Worm (Caenorhabditis elegans): ENCODE measurements around the gene C16C8.12.

The C16C8.12 gene

DNA sequence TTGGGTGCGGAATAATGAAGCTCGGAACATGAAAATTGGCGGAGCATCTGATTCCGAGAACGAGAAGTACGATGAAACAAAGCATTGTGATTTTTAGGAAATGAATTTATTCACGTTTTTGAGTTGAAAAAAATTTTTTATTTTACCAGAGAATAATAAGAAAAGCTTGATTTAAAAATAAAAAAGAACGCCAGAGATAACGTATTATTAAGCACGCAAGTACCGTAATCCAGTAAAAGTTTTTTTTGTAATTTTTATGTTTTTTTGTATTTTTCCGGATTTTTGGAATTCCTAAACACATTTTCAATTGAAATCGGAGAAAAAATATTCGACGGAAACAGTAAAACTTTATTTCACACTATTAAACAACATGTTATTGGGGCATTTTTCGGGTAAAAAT lies 9.4 kb upstream of the C16C8.12 start, which contains the start of gene C16C8.22:
TSS of gene C16C8.22 (minus strand) at position 101 of the 400 bp plus-strand sequence.
- no peak for TF ChIP-seq fkh-3 (tag; optimal IDR thresholded peaks at IDR 0.05)
- no peak for TF ChIP-seq B0019.2 (GFP tag; conservative IDR thresholded peaks at IDR 0.05)
- TF ChIP-seq F49E8.2 (tag; optimal IDR thresholded peaks at IDR 0.05; ENCODE audit: insufficient read depth), result no peak
- no peak for TF ChIP-seq aptf-2 (GFP tag; conservative IDR thresholded peaks at IDR 0.05)
- no peak for TF ChIP-seq die-1 (tag; optimal IDR thresholded peaks at IDR 0.05)
- no peak for TF ChIP-seq lin-40 (tag; optimal IDR thresholded peaks at IDR 0.05)
- no peak for TF ChIP-seq Y95B8A.8 (GFP tag; IDR thresholded peaks at IDR 0.05)
- no peak for TF ChIP-seq cebp-1 (GFP tag; IDR thresholded peaks at IDR 0.05)
- no peak for TF ChIP-seq cebp-1 (tag; optimal IDR thresholded peaks at IDR 0.05)
- no peak for TF ChIP-seq B0261.1 (tag; optimal IDR thresholded peaks at IDR 0.05)
- no peak for TF ChIP-seq let-526 (GFP tag; IDR thresholded peaks at IDR 0.05)
- no peak for TF ChIP-seq lag-1 (GFP tag; IDR thresholded peaks at IDR 0.05)
- TF ChIP-seq attf-3 (GFP tag; conservative IDR thresholded peaks at IDR 0.05), result no peak
- TF ChIP-seq athp-1 (tag; optimal IDR thresholded peaks at IDR 0.05), result no peak
- TF ChIP-seq attf-5 (GFP tag; optimal IDR thresholded peaks at IDR 0.05), result no peak

DNA sequence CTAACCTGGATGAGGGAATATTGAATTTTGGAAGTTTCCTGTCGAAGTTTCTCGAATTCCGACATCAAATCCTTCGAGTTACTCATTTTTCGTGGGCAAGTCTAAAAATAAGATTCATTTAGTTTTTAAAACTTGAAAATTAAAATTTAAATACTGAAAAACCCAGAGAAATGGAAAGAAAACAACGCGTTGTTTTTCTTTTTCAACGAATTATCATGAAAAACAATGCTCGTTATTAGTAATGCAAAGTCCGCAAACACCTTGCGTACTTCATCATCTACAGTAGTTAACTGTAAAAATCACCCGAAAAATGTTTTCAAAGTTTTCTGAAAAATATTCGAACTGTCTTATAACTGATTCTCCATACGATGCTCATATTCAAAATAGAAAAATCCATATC lies 8.2 kb upstream of the C16C8.12 start, which contains the start of gene C16C8.4:
TSS of gene C16C8.4 (minus strand) at position 101 of the 400 bp plus-strand sequence.
- TF ChIP-seq aptf-3 (GFP tag; IDR thresholded peaks at IDR 0.05) (no peak), lsl-1 (GFP tag; optimal IDR thresholded peaks at IDR 0.05) (peak; percentile 58), egl-44 (GFP tag; IDR thresholded peaks at IDR 0.05) (no peak)

DNA sequence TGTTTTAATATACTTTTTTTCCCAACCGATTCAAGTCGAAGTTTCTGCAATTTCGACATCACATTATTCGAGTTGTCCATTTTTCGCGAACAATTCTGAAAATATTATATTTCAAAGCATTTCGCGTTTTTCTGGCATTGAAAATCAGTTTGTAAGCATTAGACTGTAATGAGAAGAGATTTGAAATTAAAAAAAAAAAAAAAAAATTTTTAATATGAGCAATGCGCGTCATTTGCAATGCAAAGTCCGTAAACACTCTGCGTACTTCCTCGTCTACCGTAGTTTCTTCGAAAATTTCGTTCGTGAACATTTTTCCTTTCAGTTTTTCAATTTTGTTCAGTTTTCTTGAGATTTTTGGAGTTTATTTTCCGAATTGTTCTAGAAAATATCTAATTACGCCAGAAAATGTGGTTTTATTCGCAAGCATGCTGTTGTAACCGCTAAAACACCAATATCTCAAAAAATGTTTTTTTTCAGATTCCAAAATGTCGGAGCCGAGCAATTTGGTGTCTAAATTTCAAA lies 7.2 kb upstream of the C16C8.12 start, which contains the start of the genes C16C8.5 and C16C8.16:
TSS of gene C16C8.5 (minus strand) at position 101 of the 522 bp plus-strand sequence.
TSS of gene C16C8.16 (plus strand) at position 472 of the 522 bp plus-strand sequence.
- TF ChIP-seq ama-1 (optimal IDR thresholded peaks at IDR 0.05) (no peak), ama-1 (GFP tag; optimal IDR thresholded peaks at IDR 0.05) (no peak), attf-3 (GFP tag; conservative IDR thresholded peaks at IDR 0.05) (no peak), xnd-1 (tag; optimal IDR thresholded peaks at IDR 0.05) (no peak), mes-4 (tag; optimal IDR thresholded peaks at IDR 0.05) (no peak), lsl-1 (GFP tag; optimal IDR thresholded peaks at IDR 0.05) (peak; percentile 71), madf-6 (GFP tag; IDR thresholded peaks at IDR 0.05) (peak; percentile 21; the same call in 1 of the 2 replicates), dpff-1 (tag; optimal IDR thresholded peaks at IDR 0.05) (no peak), F49E8.2 (tag; optimal IDR thresholded peaks at IDR 0.05; ENCODE audit: insufficient read depth) (no peak), B0261.1 (tag; optimal IDR thresholded peaks at IDR 0.05) (no peak), aptf-3 (GFP tag; IDR thresholded peaks at IDR 0.05) (no peak), Y53F4B.3 (GFP tag; IDR thresholded peaks at IDR 0.05) (no peak), akir-1 (GFP tag; optimal IDR thresholded peaks at IDR 0.05) (no peak), cebp-1 (GFP tag; IDR thresholded peaks at IDR 0.05) (no peak), cebp-1 (tag; optimal IDR thresholded peaks at IDR 0.05) (no peak), somi-1 (GFP tag; optimal IDR thresholded peaks at IDR 0.05) (no peak), attf-5 (GFP tag; optimal IDR thresholded peaks at IDR 0.05) (no peak)

DNA sequence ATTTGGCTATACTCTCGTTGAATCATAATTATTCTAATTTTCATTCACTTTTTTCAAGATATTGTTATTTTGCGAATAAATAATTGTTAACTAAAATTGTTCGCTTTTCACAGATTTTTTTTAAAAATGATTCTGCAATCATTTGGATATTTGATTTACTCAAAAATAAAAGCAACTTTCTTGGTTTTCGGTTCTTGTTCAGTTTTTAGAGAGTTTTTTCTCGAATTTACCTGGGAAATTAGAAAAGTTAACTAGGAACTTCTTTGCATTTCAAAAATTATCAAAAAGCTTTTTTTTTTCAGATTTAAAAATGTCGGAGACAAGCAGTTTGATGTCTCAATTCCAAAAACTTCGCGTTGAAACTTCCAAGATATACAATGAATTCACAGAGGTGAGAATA lies 5.9 kb upstream of the C16C8.12 start, which contains the start of the genes C16C8.20 and gldi-6:
TSS of gene C16C8.20 (plus strand) at position 301 of the 400 bp plus-strand sequence.
TSS of gene gldi-6 (plus strand) at position 301 of the 400 bp plus-strand sequence.
- TF ChIP-seq B0019.2 (GFP tag; conservative IDR thresholded peaks at IDR 0.05) (no peak), tlf-1 (GFP tag; optimal IDR thresholded peaks at IDR 0.05) (no peak), F57A8.1 (GFP tag; optimal IDR thresholded peaks at IDR 0.05) (no peak), T26A5.8 (tag; optimal IDR thresholded peaks at IDR 0.05) (no peak), rec-8 (tag; optimal IDR thresholded peaks at IDR 0.05) (no peak), nfya-1 (tag; optimal IDR thresholded peaks at IDR 0.05; ENCODE audit: borderline replicate concordance, insufficient read depth) (no peak), nhr-120 (GFP tag; IDR thresholded peaks at IDR 0.05) (no peak), lin-35 (GFP tag; optimal IDR thresholded peaks at IDR 0.05) (no peak), ceh-79 (tag; optimal IDR thresholded peaks at IDR 0.05) (no peak), hsf-1 (GFP tag; IDR thresholded peaks at IDR 0.05) (no peak), T07F8.4 (tag; optimal IDR thresholded peaks at IDR 0.05) (no peak), hlh-12 (tag; optimal IDR thresholded peaks at IDR 0.05) (no peak), unc-62 (GFP tag; optimal IDR thresholded peaks at IDR 0.05) (no peak), snpc-1.3 (tag; optimal IDR thresholded peaks at IDR 0.05; ENCODE audit: insufficient read depth) (no peak), aptf-2 (GFP tag; conservative IDR thresholded peaks at IDR 0.05) (no peak), lsy-27 (tag; optimal IDR thresholded peaks at IDR 0.05; ENCODE audit: borderline replicate concordance, insufficient read depth) (no peak), F10E7.11 (tag; optimal IDR thresholded peaks at IDR 0.05) (no peak), B0035.1 (tag; optimal IDR thresholded peaks at IDR 0.05) (no peak)
